Fruit fly (Drosophila melanogaster) whole organism, prepupa: ENCODE measurements around the gene pum.
A peak's percentile ranks its signal among the peaks of the same experiment; 100 is the strongest.

Experiments used
- Blimp-1 ChIP-seq: fragments of 200-800 bp; sonication (Bioruptor generic); optimal IDR thresholded peaks from 3 replicates; lab custom pipeline; 2017; ENCODE audit warnings: missing biosample characterization, missing genetic modification characterization, mild to moderate bottlenecking, moderate library complexity, missing genetic modification reagents
- CG10631 ChIP-seq: fragments of 200-800 bp; sonication (Bioruptor generic); optimal IDR thresholded peaks from 2 replicates; lab custom pipeline; 2016; ENCODE audit warnings: missing biosample characterization, missing genetic modification characterization
- CG10669 ChIP-seq: fragments of 200-800 bp; sonication (Bioruptor generic); optimal IDR thresholded peaks from 3 replicates; lab custom pipeline; 2018; ENCODE audit warnings: missing biosample characterization, mild to moderate bottlenecking, missing genetic modification characterization, moderate library complexity
- CG11902 ChIP-seq: fragments of 200-800 bp; sonication (Bioruptor generic); optimal IDR thresholded peaks from 3 replicates; lab custom pipeline; 2016; ENCODE audit warnings: missing biosample characterization, missing genetic modification characterization
- CG15336 ChIP-seq: fragments of 200-800 bp; sonication (Bioruptor generic); IDR thresholded peaks from 2 replicates; pipeline ENCODE4 v1.3.6; 2022; ENCODE audit warnings: missing biosample characterization, missing genetic modification characterization
- CG31627 ChIP-seq: fragments of 200-800 bp; sonication (Bioruptor generic); optimal IDR thresholded peaks from 3 replicates; lab custom pipeline; 2016; ENCODE audit warnings: missing biosample characterization, missing genetic modification characterization
- CG32006 ChIP-seq: fragments of 200-800 bp; sonication (Bioruptor generic); optimal IDR thresholded peaks from 3 replicates; lab custom pipeline; 2017; ENCODE audit warnings: missing biosample characterization, mild to moderate bottlenecking, missing genetic modification characterization
- CG4318 ChIP-seq: fragments of 200-800 bp; sonication (Bioruptor generic); optimal IDR thresholded peaks from 3 replicates; lab custom pipeline; 2017; ENCODE audit warnings: missing biosample characterization, mild to moderate bottlenecking, missing genetic modification characterization
- CG6792 ChIP-seq: fragments of 200-800 bp; sonication (Bioruptor generic); optimal IDR thresholded peaks from 3 replicates; lab custom pipeline; 2016; ENCODE audit warnings: missing biosample characterization, missing genetic modification characterization
- CG6808 ChIP-seq: fragments of 200-800 bp; sonication (Bioruptor generic); optimal IDR thresholded peaks from 3 replicates; lab custom pipeline; 2017; ENCODE audit warnings: missing biosample characterization, missing genetic modification characterization, mild to moderate bottlenecking, moderate library complexity, missing genetic modification reagents
- CG6854 ChIP-seq: fragments of 200-800 bp; sonication (Bioruptor generic); optimal IDR thresholded peaks from 2 replicates; lab custom pipeline; 2017; ENCODE audit warnings: missing biosample characterization, mild to moderate bottlenecking, missing genetic modification characterization
- CG7368 ChIP-seq: fragments of 200-800 bp; sonication (Bioruptor generic); optimal IDR thresholded peaks from 3 replicates; lab custom pipeline; 2016; ENCODE audit warnings: missing biosample characterization, missing genetic modification characterization
- CG8119 ChIP-seq: fragments of 200-800 bp; sonication (Bioruptor generic); IDR thresholded peaks from 3 replicates; pipeline ENCODE4 v1.3.6; 2022; ENCODE audit warnings: missing biosample characterization, missing genetic modification characterization
- CG8319 ChIP-seq: fragments of 200-800 bp; sonication (Bioruptor generic); optimal IDR thresholded peaks from 3 replicates; lab custom pipeline; 2016; ENCODE audit warnings: missing biosample characterization, missing genetic modification characterization
- CG8632 ChIP-seq: fragments of 200-800 bp; sonication (Bioruptor generic); optimal IDR thresholded peaks from 3 replicates; lab custom pipeline; 2016; ENCODE audit warnings: missing biosample characterization, missing genetic modification characterization
- CG9139 ChIP-seq: fragments of 200-800 bp; sonication (Bioruptor generic); optimal IDR thresholded peaks from 3 replicates; lab custom pipeline; 2017; ENCODE audit warnings: missing biosample characterization, mild to moderate bottlenecking, missing genetic modification characterization
- Eip75B ChIP-seq: fragments of 200-800 bp; sonication (Bioruptor generic); optimal IDR thresholded peaks from 3 replicates; lab custom pipeline; 2016; ENCODE audit warnings: missing biosample characterization, missing genetic modification characterization
- Eip78C ChIP-seq: fragments of 200-800 bp; sonication (Bioruptor generic); peaks from one replicate; lab custom pipeline; 2016; ENCODE audit warnings: missing biosample characterization, missing genetic modification characterization
- Eip93F ChIP-seq: fragments of 200-800 bp; sonication (Bioruptor generic); optimal IDR thresholded peaks from 2 replicates; lab custom pipeline; 2016; ENCODE audit warnings: missing biosample characterization, mild to moderate bottlenecking, missing genetic modification characterization
- Ets96B ChIP-seq: fragments of 200-800 bp; optimal IDR thresholded peaks from 2 replicates; lab custom pipeline; 2019; ENCODE audit warnings: missing biosample characterization, mild to moderate bottlenecking, missing genetic modification characterization, moderate library complexity
- Gug ChIP-seq: fragments of 200-800 bp; sonication (Bioruptor generic); IDR thresholded peaks from 2 replicates; pipeline ENCODE4 v1.3.6; 2022; ENCODE audit warnings: missing biosample characterization, missing genetic modification characterization
- Hr38 ChIP-seq: sonication (Bioruptor generic); optimal IDR thresholded peaks from 2 replicates; lab custom pipeline; 2016; ENCODE audit warnings: missing biosample characterization, missing genetic modification characterization
- Hr39 ChIP-seq: fragments of 200-800 bp; sonication (Bioruptor generic); optimal IDR thresholded peaks from 2 replicates; lab custom pipeline; 2016; ENCODE audit warnings: missing biosample characterization, missing genetic modification characterization
- Hr4 ChIP-seq: fragments of 200-800 bp; sonication (Bioruptor generic); optimal IDR thresholded peaks from 3 replicates; lab custom pipeline; 2016; ENCODE audit warnings: missing biosample characterization, missing genetic modification characterization
- Lpt ChIP-seq: fragments of 200-800 bp; sonication (Bioruptor generic); optimal IDR thresholded peaks from 3 replicates; lab custom pipeline; 2016; ENCODE audit warnings: missing biosample characterization, missing genetic modification characterization
- Smox ChIP-seq: fragments of 200-800 bp; sonication (Bioruptor generic); optimal IDR thresholded peaks from 3 replicates; lab custom pipeline; 2016; ENCODE audit warnings: missing biosample characterization, missing genetic modification characterization
- Sox15 ChIP-seq: fragments of 200-800 bp; sonication (Bioruptor generic); optimal IDR thresholded peaks from 3 replicates; lab custom pipeline; 2016; ENCODE audit warnings: missing biosample characterization, missing genetic modification characterization
- achi ChIP-seq: fragments of 200-800 bp; sonication (Bioruptor generic); optimal IDR thresholded peaks from 3 replicates; lab custom pipeline; 2016; ENCODE audit warnings: missing biosample characterization, missing genetic modification characterization
- acj6 ChIP-seq: fragments of 200-800 bp; sonication (Bioruptor generic); optimal IDR thresholded peaks from 3 replicates; lab custom pipeline; 2016; ENCODE audit warnings: missing biosample characterization, missing genetic modification characterization
- dac ChIP-seq: fragments of 200-800 bp; sonication (Bioruptor generic); optimal IDR thresholded peaks from 2 replicates; lab custom pipeline; 2017; ENCODE audit warnings: missing biosample characterization, mild to moderate bottlenecking, missing genetic modification characterization
- dsx ChIP-seq: fragments of 200-800 bp; optimal IDR thresholded peaks from 3 replicates; lab custom pipeline; 2019; ENCODE audit warnings: missing biosample characterization, mild to moderate bottlenecking, missing genetic modification characterization, moderate library complexity; ENCODE audit not compliant: poor library complexity, severe bottlenecking
- esn ChIP-seq: fragments of 200-800 bp; sonication (Bioruptor generic); optimal IDR thresholded peaks from 2 replicates; lab custom pipeline; 2016; ENCODE audit warnings: missing biosample characterization, mild to moderate bottlenecking, missing genetic modification characterization, moderate library complexity
- fd59A ChIP-seq: fragments of 200-800 bp; sonication (Bioruptor generic); optimal IDR thresholded peaks from 2 replicates; lab custom pipeline; 2017; ENCODE audit warnings: missing biosample characterization, mild to moderate bottlenecking, missing genetic modification characterization, missing genetic modification reagents
- fd85E ChIP-seq: fragments of 200-800 bp; sonication (Bioruptor generic); optimal IDR thresholded peaks from 3 replicates; lab custom pipeline; 2016; ENCODE audit warnings: missing biosample characterization, missing genetic modification characterization
- fkh ChIP-seq: fragments of 200-800 bp; sonication (Bioruptor generic); optimal IDR thresholded peaks from 3 replicates; lab custom pipeline; 2017; ENCODE audit warnings: missing biosample characterization, mild to moderate bottlenecking, missing genetic modification characterization, moderate library complexity
- lz ChIP-seq: fragments of 200-800 bp; sonication (Bioruptor generic); optimal IDR thresholded peaks from 3 replicates; lab custom pipeline; 2016; ENCODE audit warnings: missing biosample characterization, missing genetic modification characterization
- net ChIP-seq: fragments of 200-800 bp; sonication (Bioruptor generic); optimal IDR thresholded peaks from 3 replicates; lab custom pipeline; 2016; ENCODE audit warnings: missing biosample characterization, missing genetic modification characterization
- pdm3 ChIP-seq: fragments of 200-800 bp; sonication (Bioruptor generic); optimal IDR thresholded peaks from 3 replicates; lab custom pipeline; 2016; ENCODE audit warnings: missing biosample characterization, missing genetic modification characterization
- salr ChIP-seq, 2 experiments: fragments of 200-800 bp; sonication (Bioruptor generic); optimal IDR thresholded peaks; 3 replicates each; lab custom pipeline; 2016 to 2018; ENCODE audit warnings: missing biosample characterization in 2 of 2, missing genetic modification characterization in 2 of 2, mild to moderate bottlenecking in 1 of 2
- spab ChIP-seq: fragments of 200-800 bp; sonication (Bioruptor generic); optimal IDR thresholded peaks from 2 replicates; lab custom pipeline; 2017; ENCODE audit warnings: missing biosample characterization, mild to moderate bottlenecking, missing genetic modification characterization, missing genetic modification reagents
- ss ChIP-seq, 2 experiments: fragments of 200-800 bp; sonication (Bioruptor generic); optimal IDR thresholded peaks; 2 replicates in 1 of 2; 3 replicates in 1 of 2; lab custom pipeline; 2017 to 2018; ENCODE audit warnings: mild to moderate bottlenecking in 2 of 2, missing biosample characterization in 2 of 2, missing genetic modification characterization in 2 of 2, moderate library complexity in 1 of 2
- svp ChIP-seq: fragments of 200-800 bp; sonication (Bioruptor generic); peaks from one replicate; lab custom pipeline; 2016; ENCODE audit warnings: missing biosample characterization, missing genetic modification characterization
- topi ChIP-seq: fragments of 200-800 bp; sonication (Bioruptor generic); optimal IDR thresholded peaks from 3 replicates; lab custom pipeline; 2016; ENCODE audit warnings: missing biosample characterization, missing genetic modification characterization
- vri ChIP-seq: fragments of 200-800 bp; sonication (Bioruptor generic); optimal IDR thresholded peaks from 3 replicates; lab custom pipeline; 2016; ENCODE audit warnings: missing biosample characterization, mild to moderate bottlenecking, missing genetic modification characterization

The pum gene

dm6 chr3R:9055119-9056105, 182.1 kb downstream of the pum start (continued):
- TF ChIP-seq Smox (GFP tag; lab: Kevin White, UChicago) (peak; percentile 93), vri (GFP tag; lab: Kevin White, UChicago) (peak; percentile 94), CG32006 (peak; percentile 87), topi (GFP tag; lab: Kevin White, UChicago) (peak; percentile 96), CG8632 (GFP tag; lab: Kevin White, UChicago) (peak; percentile 90), Sox15 (GFP tag; lab: Kevin White, UChicago) (peak; percentile 80), Ets96B (tag; lab: Kevin White, UChicago) (peak; percentile 89), Lpt (GFP tag; lab: Kevin White, UChicago) (peak; percentile 66), CG15336 (GFP tag; lab: Robert Waterston, UW) (no peak), Eip75B (GFP tag; lab: Kevin White, UChicago) (peak; percentile 86), fd85E (GFP tag; lab: Kevin White, UChicago) (peak; percentile 69), spab (GFP tag; lab: Kevin White, UChicago) (peak; percentile 83), Hr38 (GFP tag; lab: Kevin White, UChicago) (no peak), Hr39 (GFP tag; lab: Kevin White, UChicago) (peak; percentile 88), Eip93F (GFP tag; lab: Kevin White, UChicago) (peak; percentile 89), CG10631 (GFP tag; lab: Kevin White, UChicago) (peak; percentile 88), ss (GFP tag; optimal IDR thresholded peaks at IDR 0.05; lab: Kevin White, UChicago) (peak; percentile 84 to 87), CG4318 (GFP tag; lab: Kevin White, UChicago) (peak; percentile 77), salr (GFP tag; optimal IDR thresholded peaks at IDR 0.05; lab: Kevin White, UChicago) (peak; percentile 47 to 79), acj6 (GFP tag; lab: Kevin White, UChicago) (peak; percentile 90), CG6854 (GFP tag; lab: Kevin White, UChicago) (peak; percentile 82), CG7368 (GFP tag; lab: Kevin White, UChicago) (peak; percentile 79), CG8119 (GFP tag; lab: Robert Waterston, UW) (no peak), Eip78C (GFP tag; lab: Kevin White, UChicago) (peak; percentile 99), CG6792 (GFP tag; lab: Kevin White, UChicago) (peak; percentile 86), achi (GFP tag; lab: Kevin White, UChicago) (peak; percentile 91), dac (GFP tag; lab: Kevin White, UChicago) (peak; percentile 58), net (peak; percentile 87), CG31627 (GFP tag; lab: Kevin White, UChicago) (peak; percentile 89), fkh (GFP tag; lab: Kevin White, UChicago) (peak; percentile 29), Hr4 (GFP tag; lab: Kevin White, UChicago) (peak; percentile 80)

- no peak for TF ChIP-seq CG6854 (GFP tag; lab: Kevin White, UChicago)
- peak; percentile 98 for TF ChIP-seq fkh (GFP tag; lab: Kevin White, UChicago)
- TF ChIP-seq CG11902: no peak
- no peak for TF ChIP-seq Gug
- TF ChIP-seq CG10669 (GFP tag; lab: Kevin White, UChicago): peak; percentile 25
- peak; percentile 52 for TF ChIP-seq Lpt (GFP tag; lab: Kevin White, UChicago)
- no peak for TF ChIP-seq CG8319 (GFP tag; lab: Kevin White, UChicago)
- TF ChIP-seq CG8119 (GFP tag; lab: Robert Waterston, UW): no peak
- peak in 1 of 2 experiments; percentile 46 for TF ChIP-seq salr (GFP tag; optimal IDR thresholded peaks at IDR 0.05; lab: Kevin White, UChicago)
- TF ChIP-seq CG6808: peak; percentile 20
- peak; percentile 50 for TF ChIP-seq dsx (GFP tag; lab: Kevin White, UChicago)
- TF ChIP-seq Eip78C (GFP tag; lab: Kevin White, UChicago): peak; percentile 94
- TF ChIP-seq fd59A (GFP tag; lab: Kevin White, UChicago): no peak
- TF ChIP-seq CG9139 (GFP tag; lab: Kevin White, UChicago): no peak
- no peak for TF ChIP-seq Sox15 (GFP tag; lab: Kevin White, UChicago)
- peak; percentile 48 for TF ChIP-seq Hr4 (GFP tag; lab: Kevin White, UChicago)
- TF ChIP-seq ss (GFP tag; optimal IDR thresholded peaks at IDR 0.05; lab: Kevin White, UChicago): peak in 1 of 2 experiments; percentile 24
- no peak for TF ChIP-seq svp (GFP tag; lab: Kevin White, UChicago)
- TF ChIP-seq Blimp-1 (GFP tag; lab: Kevin White, UChicago): no peak
- TF ChIP-seq CG8632 (GFP tag; lab: Kevin White, UChicago): peak; percentile 2
- peak; percentile 41 for TF ChIP-seq pdm3 (GFP tag; lab: Kevin White, UChicago)
- no peak for TF ChIP-seq CG7368 (GFP tag; lab: Kevin White, UChicago)
- no peak for TF ChIP-seq esn (GFP tag; lab: Kevin White, UChicago)
- TF ChIP-seq lz (GFP tag; lab: Kevin White, UChicago): no peak
- no peak for TF ChIP-seq Eip75B (GFP tag; lab: Kevin White, UChicago)
These were observed 182.9 kb downstream of the pum start for dm6 chr3R:9054442-9055118.
